Fruit fly (Drosophila melanogaster) whole organism, embryonic: ENCODE data around the gene CG34451.

Experiments used
- Abd-B ChIP-seq: fragments of 200-800 bp; sonication (Bioruptor generic); optimal IDR thresholded peaks from 2 replicates; lab custom pipeline; 2018; ENCODE audit warnings: missing biosample characterization, mild to moderate bottlenecking, missing genetic modification characterization, moderate library complexity
- BEAF-32 ChIP-seq: fragments of 200-800 bp; sonication (Bioruptor generic); optimal IDR thresholded peaks from 3 replicates; lab custom pipeline; 2017; ENCODE audit warnings: missing biosample characterization, missing genetic modification characterization, mild to moderate bottlenecking, moderate library complexity, missing genetic modification reagents
- CG10366 ChIP-seq: fragments of 200-800 bp; sonication (Bioruptor generic); IDR thresholded peaks from 2 replicates; pipeline ENCODE4 v1.3.6; 2022; ENCODE audit warnings: missing biosample characterization, missing genetic modification characterization
- CG10431 ChIP-seq: fragments of 200-800 bp; sonication (Bioruptor generic); optimal IDR thresholded peaks from 3 replicates; lab custom pipeline; 2018; ENCODE audit warnings: missing biosample characterization, mild to moderate bottlenecking, missing genetic modification characterization
- CG12104 ChIP-seq: fragments of 200-800 bp; sonication (Bioruptor generic); optimal IDR thresholded peaks from 3 replicates; lab custom pipeline; 2016; ENCODE audit warnings: missing biosample characterization, missing genetic modification characterization
- CG12219 ChIP-seq: fragments of 200-800 bp; sonication (Bioruptor generic); optimal IDR thresholded peaks from 3 replicates; lab custom pipeline; 2018; ENCODE audit warnings: missing biosample characterization, mild to moderate bottlenecking, missing genetic modification characterization
- CG12769 ChIP-seq: fragments of 200-800 bp; sonication (Bioruptor generic); optimal IDR thresholded peaks from 2 replicates; lab custom pipeline; 2019; ENCODE audit warnings: missing biosample characterization, mild to moderate bottlenecking, missing genetic modification characterization, moderate library complexity
- CG13123 ChIP-seq: fragments of 200-800 bp; sonication (Bioruptor generic); optimal IDR thresholded peaks from 2 replicates; lab custom pipeline; 2016; ENCODE audit warnings: missing biosample characterization, missing genetic modification characterization
- CG15514 ChIP-seq: fragments of 200-800 bp; sonication (Bioruptor generic); optimal IDR thresholded peaks from 3 replicates; lab custom pipeline; 2017; ENCODE audit warnings: missing biosample characterization, missing genetic modification characterization, mild to moderate bottlenecking, moderate library complexity, missing genetic modification reagents
- CG1647 ChIP-seq: fragments of 200-800 bp; sonication (Bioruptor generic); optimal IDR thresholded peaks from 3 replicates; lab custom pipeline; 2016; ENCODE audit warnings: missing biosample characterization, missing genetic modification characterization
- CG17568 ChIP-seq: fragments of 200-800 bp; sonication (Bioruptor generic); optimal IDR thresholded peaks from 2 replicates; lab custom pipeline; 2018; ENCODE audit warnings: missing biosample characterization, mild to moderate bottlenecking, missing genetic modification characterization, moderate library complexity
- CG18599 ChIP-seq: fragments of 200-800 bp; sonication (Bioruptor generic); optimal IDR thresholded peaks from 3 replicates; lab custom pipeline; 2017; ENCODE audit warnings: missing biosample characterization, missing genetic modification characterization, mild to moderate bottlenecking, moderate library complexity, missing genetic modification reagents
- CG2202 ChIP-seq: fragments of 200-800 bp; sonication (Bioruptor generic); optimal IDR thresholded peaks from 2 replicates; lab custom pipeline; 2018; ENCODE audit warnings: missing biosample characterization, mild to moderate bottlenecking, missing genetic modification characterization
- CG32532 ChIP-seq: fragments of 200-800 bp; sonication (Bioruptor generic); IDR thresholded peaks from 2 replicates; pipeline ENCODE4 v1.3.6; 2022; ENCODE audit warnings: missing biosample characterization, missing genetic modification characterization
- CG3726 ChIP-seq: fragments of 200-800 bp; sonication (Bioruptor generic); IDR thresholded peaks from 3 replicates; pipeline ENCODE4, ENCODE4 v1.3.6; 2022; ENCODE audit warnings: missing biosample characterization, missing genetic modification characterization
- CG6654 ChIP-seq: fragments of 200-800 bp; sonication (Bioruptor generic); optimal IDR thresholded peaks from 2 replicates; lab custom pipeline; 2017; ENCODE audit warnings: missing biosample characterization, mild to moderate bottlenecking, missing genetic modification characterization
- CG7786 ChIP-seq: fragments of 200-800 bp; sonication (Bioruptor generic); optimal IDR thresholded peaks from 2 replicates; lab custom pipeline; 2016; ENCODE audit warnings: missing biosample characterization, missing genetic modification characterization
- CG8290 ChIP-seq, 3 experiments: fragments of 200-800 bp; sonication (Bioruptor generic); optimal IDR thresholded peaks; 2 replicates each; lab custom pipeline; 2016 to 2019; ENCODE audit warnings: missing biosample characterization in 3 of 3, missing genetic modification characterization in 3 of 3, mild to moderate bottlenecking in 2 of 3, moderate library complexity in 1 of 3
- CG8388 ChIP-seq: fragments of 200-800 bp; sonication (Bioruptor generic); optimal IDR thresholded peaks from 2 replicates; lab custom pipeline; 2019; ENCODE audit warnings: missing biosample characterization, mild to moderate bottlenecking, missing genetic modification characterization, moderate library complexity
- Dip2 ChIP-seq: fragments of 200-800 bp; sonication (Bioruptor generic); IDR thresholded peaks from 2 replicates; pipeline ENCODE4 v1.3.6; 2022; ENCODE audit warnings: missing biosample characterization, missing genetic modification characterization
- ERR ChIP-seq: fragments of 200-800 bp; sonication (Bioruptor generic); optimal IDR thresholded peaks from 2 replicates; lab custom pipeline; 2016; ENCODE audit warnings: missing biosample characterization, missing genetic modification characterization
- HHEX ChIP-seq: fragments of 200-800 bp; sonication (Bioruptor generic); optimal IDR thresholded peaks from 3 replicates; lab custom pipeline; 2017; ENCODE audit warnings: missing biosample characterization, mild to moderate bottlenecking, missing genetic modification characterization, missing genetic modification reagents
- Hr78 ChIP-seq, 2 experiments: fragments of 200-800 bp in 1 of 2; fragments of >200 bp in 1 of 2; sonication (Bioruptor generic) in 1 of 2; optimal IDR thresholded peaks; 2 replicates each; lab custom pipeline; 2017 to 2019; ENCODE audit warnings: missing biosample characterization in 2 of 2, missing genetic modification characterization in 2 of 2, mild to moderate bottlenecking in 1 of 2, moderate library complexity in 1 of 2
- MTF-1 ChIP-seq: fragments of 200-800 bp; sonication (Bioruptor generic); optimal IDR thresholded peaks from 2 replicates; lab custom pipeline; 2018; ENCODE audit warnings: missing biosample characterization, mild to moderate bottlenecking, missing genetic modification characterization, borderline replicate concordance
- Neu2 ChIP-seq: fragments of 200-800 bp; sonication (Bioruptor generic); optimal IDR thresholded peaks from 3 replicates; lab custom pipeline; 2016; ENCODE audit warnings: missing biosample characterization, missing genetic modification characterization, borderline replicate concordance
- NfI ChIP-seq: fragments of 200-800 bp; sonication (Bioruptor generic); optimal IDR thresholded peaks from 3 replicates; lab custom pipeline; 2018; ENCODE audit warnings: missing biosample characterization, mild to moderate bottlenecking, missing genetic modification characterization, moderate library complexity
- Oaz ChIP-seq: fragments of 200-800 bp; sonication (Bioruptor generic); IDR thresholded peaks from 2 replicates; pipeline ENCODE4 v1.3.6; 2022; ENCODE audit warnings: missing biosample characterization, missing genetic modification characterization
- Pdp1 ChIP-seq, 2 experiments: fragments of 200-800 bp; sonication (Bioruptor generic); optimal IDR thresholded peaks; 3 replicates each; lab custom pipeline; 2016; ENCODE audit warnings: missing biosample characterization in 2 of 2, missing genetic modification characterization in 2 of 2, mild to moderate bottlenecking in 1 of 2, moderate library complexity in 1 of 2
- al ChIP-seq: fragments of 200-800 bp; sonication (Bioruptor generic); IDR thresholded peaks from 2 replicates; pipeline ENCODE4 v1.3.6; 2022; ENCODE audit warnings: missing biosample characterization, missing genetic modification characterization
- bigmax ChIP-seq: fragments of 200-800 bp; sonication (Bioruptor generic); optimal IDR thresholded peaks from 2 replicates; lab custom pipeline; 2018; ENCODE audit warnings: missing biosample characterization, mild to moderate bottlenecking, missing genetic modification characterization
- cas ChIP-seq: fragments of 200-800 bp; sonication (Bioruptor generic); IDR thresholded peaks from 2 replicates; pipeline ENCODE4 v1.3.6; 2022; ENCODE audit warnings: missing biosample characterization, missing genetic modification characterization
- disco-r ChIP-seq: fragments of 200-800 bp; sonication (Bioruptor generic); optimal IDR thresholded peaks from 2 replicates; lab custom pipeline; 2016; ENCODE audit warnings: missing biosample characterization, missing genetic modification characterization
- gt ChIP-seq: fragments of 200-800 bp; sonication (Bioruptor generic); IDR thresholded peaks from 2 replicates; pipeline ENCODE4 v1.3.6; 2022; ENCODE audit warnings: missing biosample characterization, missing genetic modification characterization
- h ChIP-seq: fragments of >200 bp; optimal IDR thresholded peaks from 2 replicates; lab custom pipeline; 2017
- her ChIP-seq: fragments of 200-800 bp; sonication (Bioruptor generic); optimal IDR thresholded peaks from 2 replicates; lab custom pipeline; 2016; ENCODE audit warnings: missing biosample characterization, missing genetic modification characterization
- hth ChIP-seq: fragments of >200 bp; optimal IDR thresholded peaks from 2 replicates; lab custom pipeline; 2017; ENCODE audit warnings: inconsistent platforms
- knrl ChIP-seq: fragments of 200-800 bp; sonication (Bioruptor generic); IDR thresholded peaks from 3 replicates; pipeline ENCODE4 v1.3.6; 2022; ENCODE audit warnings: missing biosample characterization, missing genetic modification characterization; ENCODE audit not compliant: partially characterized antibody
- nau ChIP-seq: fragments of 200-800 bp; sonication (Bioruptor generic); optimal IDR thresholded peaks from 3 replicates; lab custom pipeline; 2017; ENCODE audit warnings: missing biosample characterization, mild to moderate bottlenecking, missing genetic modification characterization, missing genetic modification reagents
- nerfin-1 ChIP-seq: fragments of 200-800 bp; sonication (Bioruptor generic); optimal IDR thresholded peaks from 3 replicates; lab custom pipeline; 2019; ENCODE audit warnings: missing biosample characterization, mild to moderate bottlenecking, missing genetic modification characterization, moderate library complexity
- peb ChIP-seq: fragments of 200-800 bp; sonication (Bioruptor generic); IDR thresholded peaks from 2 replicates; pipeline ENCODE4 v1.3.6; 2022; ENCODE audit warnings: missing biosample characterization, missing genetic modification characterization
- sc ChIP-seq, 3 experiments: fragments of >200 bp in 2 of 3; fragments of 200-800 bp in 1 of 3; sonication (Bioruptor generic) in 1 of 3; optimal IDR thresholded peaks; 2 replicates in 2 of 3; 3 replicates in 1 of 3; lab custom pipeline; 2017; ENCODE audit warnings: mild to moderate bottlenecking in 1 of 3, missing biosample characterization in 1 of 3, missing genetic modification characterization in 1 of 3, missing genetic modification reagents in 1 of 3
- sim ChIP-seq: fragments of 200-800 bp; sonication (Bioruptor generic); IDR thresholded peaks from 2 replicates; pipeline ENCODE4 v1.3.6; 2022; ENCODE audit warnings: missing biosample characterization, missing genetic modification characterization
- slp2 ChIP-seq: fragments of 200-800 bp; sonication (Bioruptor generic); optimal IDR thresholded peaks from 2 replicates; lab custom pipeline; 2016; ENCODE audit warnings: missing biosample characterization, missing genetic modification characterization
- tll ChIP-seq, 2 experiments: fragments of 200-800 bp in 1 of 2; fragments of >200 bp in 1 of 2; sonication (Bioruptor generic) in 1 of 2; optimal IDR thresholded peaks; 2 replicates each; lab custom pipeline; 2017 to 2019; ENCODE audit warnings: missing biosample characterization in 2 of 2, missing genetic modification characterization in 2 of 2, mild to moderate bottlenecking in 1 of 2, moderate library complexity in 1 of 2
- tup ChIP-seq: fragments of 200-800 bp; sonication (Bioruptor generic); optimal IDR thresholded peaks from 2 replicates; lab custom pipeline; 2016; ENCODE audit warnings: missing biosample characterization, mild to moderate bottlenecking, missing genetic modification characterization, moderate library complexity
- unc-4 ChIP-seq: fragments of 200-800 bp; sonication (Bioruptor generic); IDR thresholded peaks from 2 replicates; pipeline ENCODE4 v1.3.6; 2022; ENCODE audit warnings: missing biosample characterization, missing genetic modification characterization; ENCODE audit not compliant: partially characterized antibody
- wor ChIP-seq: fragments of 200-800 bp; sonication (Bioruptor generic); IDR thresholded peaks from 2 replicates; pipeline ENCODE4 v1.3.6; 2022; ENCODE audit warnings: missing biosample characterization, missing genetic modification characterization

The CG34451 gene

DNA sequence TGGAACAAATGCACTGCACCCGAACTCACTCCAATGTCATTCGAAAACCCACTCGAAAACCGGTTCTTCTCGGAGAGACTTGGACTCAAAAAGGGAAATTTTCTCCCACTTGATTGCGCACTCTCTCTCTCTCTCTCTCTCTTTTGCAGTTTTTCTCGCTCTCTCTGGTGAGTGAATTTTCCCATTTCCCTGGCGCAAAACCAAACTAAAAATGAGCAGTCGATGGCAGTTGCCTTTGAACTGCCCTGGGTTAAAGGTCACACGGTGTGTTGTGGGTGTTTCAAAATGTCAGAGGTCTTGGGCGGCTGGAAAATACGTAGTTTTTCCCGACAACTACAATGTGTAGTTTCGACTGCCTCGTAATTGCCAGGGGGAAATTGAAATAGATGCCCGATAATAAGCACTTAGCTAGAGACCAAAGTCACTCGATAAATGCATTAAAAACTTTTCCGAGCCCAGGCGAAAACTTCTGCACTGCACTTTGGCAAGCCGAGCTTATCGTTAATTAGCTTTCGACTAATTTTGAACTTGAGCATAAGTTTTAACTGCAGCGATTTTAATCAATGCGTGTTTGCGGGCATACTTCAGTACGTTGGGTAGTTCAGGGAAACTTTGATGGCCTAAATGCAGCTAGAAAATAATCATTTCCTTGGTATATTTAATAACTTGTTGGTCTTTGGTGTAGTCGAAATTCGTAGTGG lies 37.6 kb upstream of the CG34451 start (continued):
- TF ChIP-seq MTF-1 (GFP tag; lab: Kevin White, UChicago), result peak; percentile 41
- TF ChIP-seq CG10366 (GFP tag; lab: Robert Waterston, UW), result no peak
- peak; percentile 16 for TF ChIP-seq HHEX (GFP tag; lab: Kevin White, UChicago)
- no peak for TF ChIP-seq Neu2
- TF ChIP-seq CG10431, result no peak
- TF ChIP-seq cas (GFP tag; lab: Robert Waterston, UW), result no peak
- TF ChIP-seq bigmax (GFP tag; lab: Kevin White, UChicago), result no peak
- no peak for TF ChIP-seq CG2202 (tag; lab: Kevin White, UChicago)
- TF ChIP-seq ERR (GFP tag; lab: Kevin White, UChicago), result no peak
- TF ChIP-seq CG15514 (GFP tag; lab: Kevin White, UChicago), result no peak
- TF ChIP-seq sim (GFP tag; lab: Robert Waterston, UW), result 0 out of 2 replicates have a peak, but pooled peaks have one; percentile 10
- no peak; the same call in 1 of the 2 replicates for TF ChIP-seq unc-4 (GFP tag; lab: Robert Waterston, UW)
- TF ChIP-seq CG12769 (tag; lab: Kevin White, UChicago), result peak; percentile 25
- peak in 1 of 2 experiments; percentile 100 for TF ChIP-seq Hr78 (GFP tag; optimal IDR thresholded peaks at IDR 0.05; lab: Kevin White, UChicago)
- TF ChIP-seq peb (GFP tag; lab: Robert Waterston, UW), result no peak
- no peak for TF ChIP-seq CG7786
- TF ChIP-seq disco-r (GFP tag; lab: Kevin White, UChicago), result no peak
- no peak for TF ChIP-seq hth
- no peak for TF ChIP-seq slp2 (GFP tag; lab: Kevin White, UChicago)
- TF ChIP-seq CG8290 (GFP tag; optimal IDR thresholded peaks at IDR 0.05; lab: Kevin White, UChicago), result no peak
- TF ChIP-seq CG8290 (tag; optimal IDR thresholded peaks at IDR 0.05; lab: Kevin White, UChicago), result peak in 1 of 2 experiments; percentile 49
- no peak for TF ChIP-seq Oaz (GFP tag; lab: Robert Waterston, UW)
- TF ChIP-seq BEAF-32 (GFP tag; lab: Kevin White, UChicago), result no peak
- no peak for TF ChIP-seq wor (GFP tag; lab: Robert Waterston, UW)
- peak; percentile 55; the same call in 1 of the 2 replicates for TF ChIP-seq CG32532 (GFP tag; lab: Robert Waterston, UW)
- peak in 1 of 2 experiments; percentile 17 for TF ChIP-seq tll (GFP tag; optimal IDR thresholded peaks at IDR 0.05; lab: Kevin White, UChicago)
- TF ChIP-seq Pdp1 (GFP tag; optimal IDR thresholded peaks at IDR 0.05; lab: Kevin White, UChicago), result no peak
- no peak for TF ChIP-seq Abd-B
- no peak for TF ChIP-seq sc (optimal IDR thresholded peaks at IDR 0.05; lab: Kevin White, UChicago)
- TF ChIP-seq sc (GFP tag; optimal IDR thresholded peaks at IDR 0.05; lab: Kevin White, UChicago), result no peak
- no peak for TF ChIP-seq al (GFP tag; lab: Robert Waterston, UW)
- TF ChIP-seq CG8388 (GFP tag; lab: Kevin White, UChicago), result no peak
- TF ChIP-seq CG12219 (GFP tag; lab: Kevin White, UChicago), result peak; percentile 13
- no peak for TF ChIP-seq CG13123
- TF ChIP-seq CG3726 (GFP tag; lab: Robert Waterston, UW), result no peak; the same call in 2 of the 3 replicates
- no peak for TF ChIP-seq CG12104
- peak; percentile 35; the same call in 1 of the 3 replicates for TF ChIP-seq knrl (GFP tag; lab: Robert Waterston, UW)
- no peak for TF ChIP-seq CG1647 (GFP tag; lab: Kevin White, UChicago)
- no peak for TF ChIP-seq nau
- TF ChIP-seq CG18599 (GFP tag; lab: Kevin White, UChicago), result no peak
- peak; percentile 57 for TF ChIP-seq nerfin-1 (tag; lab: Kevin White, UChicago)
- peak; percentile 23 for TF ChIP-seq her
- no peak for TF ChIP-seq CG17568 (GFP tag; lab: Kevin White, UChicago)
- no peak for TF ChIP-seq CG6654 (GFP tag; lab: Kevin White, UChicago)
- no peak for TF ChIP-seq h (lab: Kevin White, UChicago)
- TF ChIP-seq tup (GFP tag; lab: Kevin White, UChicago), result no peak
- no peak for TF ChIP-seq NfI (GFP tag; lab: Kevin White, UChicago)
- no peak for TF ChIP-seq gt (GFP tag; lab: Robert Waterston, UW)
- no peak for TF ChIP-seq Dip2 (GFP tag; lab: Robert Waterston, UW)
